Fruit fly (Drosophila melanogaster): ENCODE data around the gene Ets65A.

dm6 chr3L:6097270-6097669, at the start of gene Ets65A:
- TF ChIP-seq CG11617 (GFP tag; optimal IDR thresholded peaks at IDR 0.05) = no peak
- no peak for TF ChIP-seq CG33017 (tag; optimal IDR thresholded peaks at IDR 0.05)
- no peak for TF ChIP-seq Crg-1 (GFP tag; optimal IDR thresholded peaks at IDR 0.05)
- no peak for TF ChIP-seq Clk (GFP tag; optimal IDR thresholded peaks at IDR 0.05)
- no peak for TF ChIP-seq kay (GFP tag; ENCODE audit: borderline replicate concordance)
- no peak for TF ChIP-seq CG1620 (GFP tag; optimal IDR thresholded peaks at IDR 0.05)
- TF ChIP-seq toe (GFP tag; optimal IDR thresholded peaks at IDR 0.05) = no peak
- no peak for TF ChIP-seq cic (GFP tag; optimal IDR thresholded peaks at IDR 0.05)
- no peak for TF ChIP-seq CG14711 (tag; optimal IDR thresholded peaks at IDR 0.05)
- TF ChIP-seq pad (GFP tag; optimal IDR thresholded peaks at IDR 0.05) = no peak
- TF ChIP-seq CG12768 (GFP tag; optimal IDR thresholded peaks at IDR 0.05) = no peak
- no peak for TF ChIP-seq cnc (optimal IDR thresholded peaks at IDR 0.05)
- TF ChIP-seq tj (GFP tag; optimal IDR thresholded peaks at IDR 0.05) = no peak

Measured in whole organism, adult.